Worm (Caenorhabditis elegans): Measurements from ENCODE around the gene col-163.

DNA sequence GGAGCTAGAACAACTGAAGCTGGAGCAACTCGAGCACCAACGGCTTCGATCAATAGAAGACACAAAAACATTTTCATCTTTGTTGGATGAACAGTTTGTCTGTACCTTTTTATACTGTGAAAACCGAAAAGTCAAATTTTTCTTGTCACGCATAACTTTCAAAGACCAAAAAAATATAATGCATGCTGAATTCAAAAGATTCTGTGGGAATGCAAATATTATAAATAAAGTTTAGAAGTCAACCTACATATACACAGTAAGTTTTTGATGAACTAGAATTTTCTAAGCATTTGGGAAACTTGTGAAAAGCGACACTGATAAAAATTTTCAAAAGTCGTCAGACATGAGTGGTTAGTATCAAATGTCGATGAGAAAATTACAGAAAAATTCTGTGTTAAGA lies 33.7 kb downstream of the col-163 start, which contains the start of gene F46B3.15:
- TF ChIP-seq nhr-2 (tag; optimal IDR thresholded peaks at IDR 0.05), result no peak
- no peak for TF ChIP-seq elt-1 (tag; optimal IDR thresholded peaks at IDR 0.05; ENCODE audit: borderline replicate concordance, insufficient read depth)
- TF ChIP-seq ztf-11 (tag; optimal IDR thresholded peaks at IDR 0.05), result no peak
- TF ChIP-seq lsy-2 (tag; optimal IDR thresholded peaks at IDR 0.05), result no peak
- no peak for TF ChIP-seq bed-3 (GFP tag; optimal IDR thresholded peaks at IDR 0.05)
- no peak for TF ChIP-seq mab-5 (tag; optimal IDR thresholded peaks at IDR 0.05)
- TF ChIP-seq ces-1 (GFP tag; optimal IDR thresholded peaks at IDR 0.05), result no peak
- no peak for TF ChIP-seq unc-62 (GFP tag; optimal IDR thresholded peaks at IDR 0.05)
- TF ChIP-seq mep-1 (tag; optimal IDR thresholded peaks at IDR 0.05), result no peak
- TF ChIP-seq snpc-4 (tag; optimal IDR thresholded peaks at IDR 0.05), result no peak
- TF ChIP-seq pha-4 (tag; optimal IDR thresholded peaks at IDR 0.05), result no peak
- TF ChIP-seq blmp-1 (tag; optimal IDR thresholded peaks at IDR 0.05), result no peak

All from whole organism, mixed stage, embryonic.